Worm (Caenorhabditis elegans) whole organism, L2 larva: Measurements from ENCODE around the gene F38A5.2.
A peak's percentile ranks its signal among the peaks of the same experiment; 100 is the strongest.

ENCODE experiments used
- C34F6.9 ChIP-seq: fragments of 150-350 bp; optimal IDR thresholded peaks from 2 replicates; lab custom pipeline; 2014; ENCODE audit warnings: missing biosample characterization, missing genetic modification characterization
- F13H6.1 ChIP-seq: sonication (generic microtip); optimal IDR thresholded peaks from 2 replicates; lab custom pipeline; 2016; ENCODE audit warnings: missing genetic modification characterization, missing compliant biosample characterization
- R02D3.7 ChIP-seq: fragments of 150-350 bp; optimal IDR thresholded peaks from 2 replicates; lab custom pipeline; 2014; ENCODE audit warnings: missing biosample characterization, missing genetic modification characterization
- Y55F3AM.14 ChIP-seq: fragments of 200-800 bp; sonication (Bioruptor generic); optimal IDR thresholded peaks from 2 replicates; lab custom pipeline; 2018; ENCODE audit warnings: mild to moderate bottlenecking, missing genetic modification characterization, missing compliant biosample characterization
- ZK546.5 ChIP-seq: sonication (generic microtip); optimal IDR thresholded peaks from 2 replicates; lab custom pipeline; 2017; ENCODE audit warnings: missing biosample characterization, missing genetic modification characterization
- alr-1 ChIP-seq: fragments of 150-350 bp; optimal IDR thresholded peaks from 2 replicates; lab custom pipeline; 2014; ENCODE audit warnings: missing biosample characterization, missing genetic modification characterization
- aly-2 ChIP-seq: fragments of 150-350 bp; optimal IDR thresholded peaks from 2 replicates; lab custom pipeline; 2014; ENCODE audit warnings: missing biosample characterization, missing genetic modification characterization
- ama-1 ChIP-seq: fragments of 150-350 bp; optimal IDR thresholded peaks from 2 replicates; lab custom pipeline; 2018; ENCODE audit warnings: inconsistent platforms
- blmp-1 ChIP-seq: sonication (generic microtip); optimal IDR thresholded peaks from 2 replicates; lab custom pipeline; 2017; ENCODE audit warnings: missing genetic modification characterization, mild to moderate bottlenecking, missing compliant biosample characterization, antibody characterized with exemption, moderate library complexity; ENCODE audit not compliant: insufficient read depth
- ceh-16 ChIP-seq: fragments of 150-350 bp; optimal IDR thresholded peaks from 2 replicates; lab custom pipeline; 2014; ENCODE audit warnings: missing biosample characterization, missing genetic modification characterization
- crh-2 ChIP-seq: sonication (generic microtip); optimal IDR thresholded peaks from 2 replicates; lab custom pipeline; 2017; ENCODE audit warnings: missing biosample characterization, missing genetic modification characterization
- egl-27 ChIP-seq: sonication (generic microtip); optimal IDR thresholded peaks from 3 replicates; lab custom pipeline; 2017; ENCODE audit warnings: missing biosample characterization, missing genetic modification reagents, missing genetic modification characterization
- elt-3 ChIP-seq: sonication (generic microtip); optimal IDR thresholded peaks from 2 replicates; lab custom pipeline; 2017; ENCODE audit warnings: missing biosample characterization, missing genetic modification characterization
- fos-1 ChIP-seq: fragments of 150-350 bp; optimal IDR thresholded peaks from 2 replicates; lab custom pipeline; 2014; ENCODE audit warnings: missing biosample characterization, missing genetic modification characterization
- gmeb-1 ChIP-seq: fragments of 150-350 bp; optimal IDR thresholded peaks from 2 replicates; lab custom pipeline; 2014; ENCODE audit warnings: missing biosample characterization, missing genetic modification characterization
- lin-11 ChIP-seq: fragments of 150-350 bp; sonication (generic microtip); optimal IDR thresholded peaks from 2 replicates; lab custom pipeline; 2014; ENCODE audit warnings: missing biosample characterization, missing genetic modification characterization, inconsistent platforms, mixed read lengths
- lin-13 ChIP-seq: fragments of 150-350 bp; optimal IDR thresholded peaks from 2 replicates; lab custom pipeline; 2014; ENCODE audit warnings: missing biosample characterization, missing genetic modification reagents, missing genetic modification characterization
- lin-39 ChIP-seq: fragments of 150-350 bp; optimal IDR thresholded peaks from 2 replicates; lab custom pipeline; 2014; ENCODE audit warnings: missing biosample characterization, missing genetic modification reagents, missing genetic modification characterization
- lsy-2 ChIP-seq, 2 experiments: fragments of 150-350 bp in 1 of 2; sonication (generic microtip) in 1 of 2; optimal IDR thresholded peaks; 2 replicates each; lab custom pipeline; 2014 to 2017; ENCODE audit warnings: missing biosample characterization in 2 of 2, missing genetic modification characterization in 2 of 2
- mab-5 ChIP-seq: fragments of 150-350 bp; optimal IDR thresholded peaks from 2 replicates; lab custom pipeline; 2014; ENCODE audit warnings: missing biosample characterization, missing genetic modification characterization
- mbf-1 ChIP-seq: sonication (generic microtip); optimal IDR thresholded peaks from 2 replicates; lab custom pipeline; 2017; ENCODE audit warnings: missing biosample characterization, missing genetic modification characterization
- mdl-1 ChIP-seq, 2 experiments: fragments of 150-350 bp in 1 of 2; sonication (generic microtip) in 1 of 2; optimal IDR thresholded peaks; 2 replicates each; lab custom pipeline; 2017; ENCODE audit warnings: missing biosample characterization in 2 of 2, missing genetic modification characterization in 2 of 2
- nhr-10 ChIP-seq: sonication (generic microtip); optimal IDR thresholded peaks from 2 replicates; lab custom pipeline; 2017; ENCODE audit warnings: missing biosample characterization, missing genetic modification characterization
- nhr-11 ChIP-seq: fragments of 150-350 bp; optimal IDR thresholded peaks from 2 replicates; lab custom pipeline; 2014; ENCODE audit warnings: missing biosample characterization, missing genetic modification characterization
- nhr-12 ChIP-seq: fragments of 150-350 bp; optimal IDR thresholded peaks from 2 replicates; lab custom pipeline; 2014; ENCODE audit warnings: missing biosample characterization, missing genetic modification characterization
- nhr-129 ChIP-seq: fragments of 150-350 bp; optimal IDR thresholded peaks from 2 replicates; lab custom pipeline; 2014; ENCODE audit warnings: missing biosample characterization, missing genetic modification characterization
- nhr-21 ChIP-seq: fragments of 150-350 bp; optimal IDR thresholded peaks from 2 replicates; lab custom pipeline; 2014; ENCODE audit warnings: missing biosample characterization, missing genetic modification characterization
- nhr-23 ChIP-seq: fragments of 150-350 bp; optimal IDR thresholded peaks from 2 replicates; lab custom pipeline; 2014; ENCODE audit warnings: missing biosample characterization, missing genetic modification reagents, missing genetic modification characterization
- nhr-237 ChIP-seq: fragments of 150-350 bp; optimal IDR thresholded peaks from 2 replicates; lab custom pipeline; 2014; ENCODE audit warnings: missing biosample characterization, missing genetic modification characterization
- nhr-25 ChIP-seq: fragments of 150-350 bp; sonication (generic microtip); optimal IDR thresholded peaks from 3 replicates; lab custom pipeline; 2014; ENCODE audit warnings: missing biosample characterization, missing genetic modification characterization
- nhr-6 ChIP-seq: fragments of 150-350 bp; optimal IDR thresholded peaks from 2 replicates; lab custom pipeline; 2014; ENCODE audit warnings: missing biosample characterization, missing genetic modification characterization
- nhr-77 ChIP-seq: fragments of 150-350 bp; optimal IDR thresholded peaks from 2 replicates; lab custom pipeline; 2014; ENCODE audit warnings: missing biosample characterization, missing genetic modification characterization
- peb-1 ChIP-seq: fragments of 150-350 bp; optimal IDR thresholded peaks from 2 replicates; lab custom pipeline; 2014; ENCODE audit warnings: missing biosample characterization, missing genetic modification characterization
- sem-4 ChIP-seq: fragments of 150-350 bp; optimal IDR thresholded peaks from 2 replicates; lab custom pipeline; 2014; ENCODE audit warnings: missing biosample characterization, missing genetic modification reagents, missing genetic modification characterization
- skn-1 ChIP-seq: sonication (generic microtip); optimal IDR thresholded peaks from 2 replicates; lab custom pipeline; 2017; ENCODE audit warnings: missing biosample characterization, missing genetic modification characterization
- sma-3 ChIP-seq: sonication (generic microtip); optimal IDR thresholded peaks from 2 replicates; lab custom pipeline; 2016; ENCODE audit warnings: missing genetic modification reagents, missing genetic modification characterization, missing compliant biosample characterization
- snpc-4 ChIP-seq: fragments of 150-350 bp; optimal IDR thresholded peaks from 2 replicates; lab custom pipeline; 2014; ENCODE audit warnings: missing biosample characterization, missing genetic modification characterization
- unc-55 ChIP-seq: fragments of 150-350 bp; sonication (generic microtip); optimal IDR thresholded peaks from 3 replicates; lab custom pipeline; 2014; ENCODE audit warnings: missing biosample characterization, missing genetic modification reagents, missing genetic modification characterization
- unc-62 ChIP-seq: fragments of 150-350 bp; optimal IDR thresholded peaks from 2 replicates; lab custom pipeline; 2014; ENCODE audit warnings: missing biosample characterization, missing genetic modification reagents, missing genetic modification characterization
- zag-1 ChIP-seq: fragments of 150-350 bp; optimal IDR thresholded peaks from 2 replicates; lab custom pipeline; 2014; ENCODE audit warnings: missing biosample characterization, missing genetic modification characterization
- ztf-11 ChIP-seq: sonication (generic microtip); optimal IDR thresholded peaks from 2 replicates; lab custom pipeline; 2017; ENCODE audit warnings: missing biosample characterization, missing genetic modification characterization
- ztf-4 ChIP-seq: fragments of 150-350 bp; optimal IDR thresholded peaks from 2 replicates; lab custom pipeline; 2014; ENCODE audit warnings: missing biosample characterization, missing genetic modification characterization

Gene F38A5.2

ce11 chrIV:6627798-6628197 is 42.6 kb upstream of the F38A5.2 start, which contains the start of gene cest-5.2:
cest-5.2 (minus strand) TSS chrIV:6627925.
- no peak for TF ChIP-seq ama-1 (lab: Kevin White, UChicago)
- peak; percentile 25 for TF ChIP-seq fos-1 (tag; lab: Kevin White, UChicago)
- no peak for TF ChIP-seq nhr-12 (tag; lab: Kevin White, UChicago)
- no peak for TF ChIP-seq sem-4 (tag; lab: Kevin White, UChicago)
- TF ChIP-seq lsy-2 (tag; optimal IDR thresholded peaks at IDR 0.05; lab: Kevin White, UChicago), result no peak

- no peak for TF ChIP-seq R02D3.7 (tag; lab: Kevin White, UChicago)
- no peak for TF ChIP-seq elt-3 (tag; lab: Kevin White, UChicago)
- TF ChIP-seq crh-2 (tag; lab: Kevin White, UChicago), result no peak
- TF ChIP-seq C34F6.9, result no peak
- no peak for TF ChIP-seq nhr-237 (tag; lab: Kevin White, UChicago)
- no peak for TF ChIP-seq lin-39
- TF ChIP-seq lsy-2 (tag; optimal IDR thresholded peaks at IDR 0.05; lab: Kevin White, UChicago), result no peak
- TF ChIP-seq ama-1 (lab: Kevin White, UChicago), result no peak
Observed at ce11 chrIV:6623390-6623789, 38.2 kb upstream of the F38A5.2 start, which contains the start of gene C01B10.44. C01B10.44 (plus strand) TSS chrIV:6623690.

ce11 chrIV:6622142-6622541 is 36.9 kb upstream of the F38A5.2 start:
- no peak for TF ChIP-seq nhr-6 (tag; lab: Kevin White, UChicago)
- peak; percentile 11 for TF ChIP-seq blmp-1 (tag; lab: Kevin White, UChicago)
- TF ChIP-seq nhr-10 (tag; lab: Kevin White, UChicago), result no peak
- peak; percentile 22 for TF ChIP-seq nhr-21 (tag; lab: Kevin White, UChicago)
- no peak for TF ChIP-seq snpc-4 (tag; lab: Kevin White, UChicago)
- no peak for TF ChIP-seq unc-55 (GFP tag; lab: Kevin White, UChicago)
- TF ChIP-seq nhr-23 (tag; lab: Kevin White, UChicago), result no peak
- no peak for TF ChIP-seq crh-2 (tag; lab: Kevin White, UChicago)
- TF ChIP-seq nhr-11, result no peak
- no peak for TF ChIP-seq elt-3 (tag; lab: Kevin White, UChicago)
- TF ChIP-seq alr-1 (tag; lab: Kevin White, UChicago), result no peak
- TF ChIP-seq ztf-4 (tag; lab: Kevin White, UChicago), result no peak
- peak; percentile 66 for TF ChIP-seq fos-1 (tag; lab: Kevin White, UChicago)
- TF ChIP-seq zag-1 (tag; lab: Kevin White, UChicago), result no peak
- no peak for TF ChIP-seq lin-11 (tag; lab: Kevin White, UChicago)
- TF ChIP-seq lsy-2 (tag; optimal IDR thresholded peaks at IDR 0.05; lab: Kevin White, UChicago), result no peak
- TF ChIP-seq ZK546.5 (tag; lab: Kevin White, UChicago), result no peak
- TF ChIP-seq nhr-77 (tag; lab: Kevin White, UChicago), result no peak
- TF ChIP-seq lin-13 (GFP tag; lab: Kevin White, UChicago), result no peak
- TF ChIP-seq nhr-25, result peak; percentile 35
- peak; percentile 52 for TF ChIP-seq sma-3 (GFP tag; lab: Kevin White, UChicago)
- peak; percentile 41 for TF ChIP-seq gmeb-1
- TF ChIP-seq mbf-1 (tag; lab: Kevin White, UChicago), result no peak
- no peak for TF ChIP-seq nhr-12 (tag; lab: Kevin White, UChicago)

ce11 chrIV:6621252-6621651 is 36.1 kb upstream of the F38A5.2 start, which contains the start of gene C01B10.3:
C01B10.3 (minus strand) TSS chrIV:6621352.
- TF ChIP-seq mab-5 (tag; lab: Kevin White, UChicago), result no peak
- no peak for TF ChIP-seq F13H6.1 (tag; lab: Kevin White, UChicago)
- TF ChIP-seq elt-3 (tag; lab: Kevin White, UChicago), result no peak
- TF ChIP-seq nhr-21 (tag; lab: Kevin White, UChicago), result no peak
- no peak for TF ChIP-seq lin-11 (tag; lab: Kevin White, UChicago)
- no peak for TF ChIP-seq nhr-6 (tag; lab: Kevin White, UChicago)
- no peak for TF ChIP-seq ztf-11 (tag; lab: Kevin White, UChicago)

ce11 chrIV:6618607-6619006 is 33.4 kb upstream of the F38A5.2 start:
- no peak for TF ChIP-seq ztf-4 (tag; lab: Kevin White, UChicago)
- no peak for TF ChIP-seq F13H6.1 (tag; lab: Kevin White, UChicago)
- no peak for TF ChIP-seq unc-62 (GFP tag; lab: Kevin White, UChicago)
- no peak for TF ChIP-seq nhr-25
- TF ChIP-seq gmeb-1, result peak; percentile 11
- no peak for TF ChIP-seq Y55F3AM.14 (GFP tag; lab: Kevin White, UChicago)
- TF ChIP-seq aly-2 (tag; lab: Kevin White, UChicago), result no peak
- no peak for TF ChIP-seq nhr-23 (tag; lab: Kevin White, UChicago)
- TF ChIP-seq blmp-1 (tag; lab: Kevin White, UChicago), result no peak
- TF ChIP-seq snpc-4 (tag; lab: Kevin White, UChicago), result no peak
- TF ChIP-seq ama-1 (lab: Kevin White, UChicago), result no peak
- no peak for TF ChIP-seq peb-1 (tag; lab: Kevin White, UChicago)
- no peak for TF ChIP-seq nhr-21 (tag; lab: Kevin White, UChicago)
- peak; percentile 52 for TF ChIP-seq nhr-129 (tag; lab: Kevin White, UChicago)
- TF ChIP-seq nhr-237 (tag; lab: Kevin White, UChicago), result no peak
- no peak for TF ChIP-seq nhr-6 (tag; lab: Kevin White, UChicago)
- no peak for TF ChIP-seq ceh-16 (tag; lab: Kevin White, UChicago)
- no peak for TF ChIP-seq egl-27 (tag; lab: Kevin White, UChicago)
- no peak for TF ChIP-seq C34F6.9
- peak; percentile 22 for TF ChIP-seq fos-1 (tag; lab: Kevin White, UChicago)
- TF ChIP-seq R02D3.7 (tag; lab: Kevin White, UChicago), result no peak
- no peak for TF ChIP-seq zag-1 (tag; lab: Kevin White, UChicago)
- no peak for TF ChIP-seq lin-11 (tag; lab: Kevin White, UChicago)
- no peak for TF ChIP-seq mdl-1 (tag; optimal IDR thresholded peaks at IDR 0.05; lab: Kevin White, UChicago)
- no peak for TF ChIP-seq skn-1 (tag; lab: Kevin White, UChicago)
- no peak for TF ChIP-seq ZK546.5 (tag; lab: Kevin White, UChicago)
- TF ChIP-seq alr-1 (tag; lab: Kevin White, UChicago), result no peak
